Fruit fly (Drosophila melanogaster): ENCODE data around the gene CG13062.

Gene CG13062

dm6 chr3L:16285346-16285911 lies 28.7 kb upstream of the CG13062 start, which contains the start of gene CG13047:
TSS of gene CG13047 (minus strand) at chr3L:16285396.
- TF ChIP-seq Mnt (GFP tag; optimal IDR thresholded peaks at IDR 0.05), result no peak
- TF ChIP-seq pad (GFP tag; optimal IDR thresholded peaks at IDR 0.05), result no peak
- no peak for TF ChIP-seq CG11617 (GFP tag; optimal IDR thresholded peaks at IDR 0.05)
- no peak for TF ChIP-seq cnc (optimal IDR thresholded peaks at IDR 0.05)
- TF ChIP-seq CG14711 (tag; optimal IDR thresholded peaks at IDR 0.05), result no peak
- TF ChIP-seq CG1620 (GFP tag; optimal IDR thresholded peaks at IDR 0.05), result no peak
- no peak for TF ChIP-seq CG33017 (tag; optimal IDR thresholded peaks at IDR 0.05)
- no peak for TF ChIP-seq CG5204 (GFP tag; optimal IDR thresholded peaks at IDR 0.05)
- TF ChIP-seq CG12768 (GFP tag; optimal IDR thresholded peaks at IDR 0.05), result no peak
- TF ChIP-seq Clk (GFP tag; optimal IDR thresholded peaks at IDR 0.05), result no peak

- TF ChIP-seq Mnt (GFP tag; optimal IDR thresholded peaks at IDR 0.05), result no peak
- no peak for TF ChIP-seq Clk (GFP tag; optimal IDR thresholded peaks at IDR 0.05)
- TF ChIP-seq Crg-1 (GFP tag; optimal IDR thresholded peaks at IDR 0.05), result no peak
- TF ChIP-seq CG11617 (GFP tag; optimal IDR thresholded peaks at IDR 0.05), result no peak
- no peak for TF ChIP-seq toe (GFP tag; optimal IDR thresholded peaks at IDR 0.05)
- TF ChIP-seq pad (GFP tag; optimal IDR thresholded peaks at IDR 0.05), result no peak
- no peak for TF ChIP-seq cnc (optimal IDR thresholded peaks at IDR 0.05)
- no peak for TF ChIP-seq kay (GFP tag; ENCODE audit: borderline replicate concordance)
- TF ChIP-seq CG12768 (GFP tag; optimal IDR thresholded peaks at IDR 0.05), result no peak
- TF ChIP-seq bab1 (GFP tag; optimal IDR thresholded peaks at IDR 0.05), result no peak
- no peak for TF ChIP-seq CG1620 (GFP tag; optimal IDR thresholded peaks at IDR 0.05)
- TF ChIP-seq CG7045 (GFP tag; optimal IDR thresholded peaks at IDR 0.05), result no peak
- no peak for TF ChIP-seq Hr96 (GFP tag; optimal IDR thresholded peaks at IDR 0.05)
Measured at dm6 chr3L:16286258-16286657, 27.8 kb upstream of the CG13062 start.

DNA sequence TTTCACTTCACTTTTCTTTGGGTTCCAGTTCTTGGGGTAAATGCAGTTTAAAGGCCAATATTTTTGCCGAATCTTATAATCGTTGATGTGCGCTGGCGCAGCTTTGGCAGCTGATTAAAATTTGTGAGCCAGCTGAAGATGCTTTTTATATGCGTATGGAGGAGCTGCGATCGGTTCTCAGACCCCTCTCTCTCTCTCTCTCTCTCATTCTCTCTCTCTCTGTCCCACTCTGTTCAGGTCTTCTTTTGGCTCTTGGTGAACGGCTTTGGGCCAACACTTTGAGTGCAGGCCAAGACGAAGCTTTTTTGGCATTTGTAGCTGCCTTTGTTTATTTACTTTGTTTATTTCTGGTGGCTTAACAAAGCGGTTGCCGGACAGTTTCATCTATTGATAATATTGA lies 25.8 kb upstream of the CG13062 start, which contains the start of gene CG13046:
Gene CG13046 (minus strand): TSS at position 101 of the 400 bp plus-strand sequence.
- TF ChIP-seq CG1620 (GFP tag; optimal IDR thresholded peaks at IDR 0.05) (no peak), CG14711 (tag; optimal IDR thresholded peaks at IDR 0.05) (no peak), CG11617 (GFP tag; optimal IDR thresholded peaks at IDR 0.05) (no peak), Mnt (GFP tag; optimal IDR thresholded peaks at IDR 0.05) (no peak), CG7045 (GFP tag; optimal IDR thresholded peaks at IDR 0.05) (no peak), CG33017 (tag; optimal IDR thresholded peaks at IDR 0.05) (no peak), CG7101 (tag; optimal IDR thresholded peaks at IDR 0.05) (no peak), ovo (GFP tag; optimal IDR thresholded peaks at IDR 0.05) (no peak), bab1 (GFP tag; optimal IDR thresholded peaks at IDR 0.05) (no peak), tj (GFP tag; optimal IDR thresholded peaks at IDR 0.05) (no peak), cnc (optimal IDR thresholded peaks at IDR 0.05) (no peak), toe (GFP tag; optimal IDR thresholded peaks at IDR 0.05) (no peak), CG12768 (GFP tag; optimal IDR thresholded peaks at IDR 0.05) (no peak), CG5204 (GFP tag; optimal IDR thresholded peaks at IDR 0.05) (no peak), Hr96 (GFP tag; optimal IDR thresholded peaks at IDR 0.05) (no peak)

DNA sequence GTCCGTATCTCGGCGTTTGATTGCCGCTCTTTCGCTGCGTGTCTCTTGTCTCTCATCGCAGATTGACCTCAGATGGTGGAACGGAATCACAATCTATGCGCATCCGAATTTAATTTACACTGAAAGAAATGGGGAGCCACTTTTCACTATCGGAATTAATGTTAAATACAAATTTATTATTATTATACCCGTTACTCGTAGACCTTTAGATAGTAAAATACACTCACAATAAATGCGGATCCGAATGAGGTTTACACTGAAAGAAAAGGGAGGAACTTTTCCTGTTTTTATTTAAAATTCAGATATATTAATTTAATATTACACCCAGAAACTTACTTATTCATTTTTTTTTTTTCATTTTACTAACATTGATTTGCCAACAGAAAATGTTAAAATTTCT lies 25.0 kb upstream of the CG13062 start:
- TF ChIP-seq CG14711 (tag; optimal IDR thresholded peaks at IDR 0.05), result no peak
- no peak for TF ChIP-seq CG12768 (GFP tag; optimal IDR thresholded peaks at IDR 0.05)
- TF ChIP-seq CG1620 (GFP tag; optimal IDR thresholded peaks at IDR 0.05), result no peak
- no peak for TF ChIP-seq Crg-1 (GFP tag; optimal IDR thresholded peaks at IDR 0.05)
- no peak for TF ChIP-seq cic (GFP tag; optimal IDR thresholded peaks at IDR 0.05)
- TF ChIP-seq cnc (optimal IDR thresholded peaks at IDR 0.05), result no peak
- no peak for TF ChIP-seq Clk (GFP tag; optimal IDR thresholded peaks at IDR 0.05)
- no peak for TF ChIP-seq Hr96 (GFP tag; optimal IDR thresholded peaks at IDR 0.05)
- TF ChIP-seq pad (GFP tag; optimal IDR thresholded peaks at IDR 0.05), result no peak

DNA sequence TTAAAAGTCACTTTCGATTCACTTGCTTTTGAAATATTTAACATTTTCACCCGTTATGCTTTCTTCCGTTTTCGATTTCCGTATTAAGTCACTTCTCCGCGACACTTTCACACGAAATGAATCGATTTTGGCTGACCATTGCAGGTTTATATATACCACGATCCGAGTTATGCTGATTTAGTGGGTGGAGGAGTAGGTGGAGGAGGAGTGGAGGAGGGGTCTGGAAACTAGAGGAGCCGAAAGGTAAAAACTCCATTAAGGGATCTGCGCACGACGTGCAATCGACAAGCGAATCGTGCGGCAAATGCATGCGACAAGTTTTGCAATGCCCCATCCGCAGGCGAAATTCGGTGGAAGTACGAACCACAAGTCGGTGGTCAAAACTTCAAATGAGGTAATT lies 23.2 kb upstream of the CG13062 start, which contains the start of gene CG13045:
Gene CG13045 (minus strand): TSS at position 101 of the 400 bp plus-strand sequence.
- TF ChIP-seq ovo (GFP tag; optimal IDR thresholded peaks at IDR 0.05) (no peak), tj (GFP tag; optimal IDR thresholded peaks at IDR 0.05) (no peak), Crg-1 (GFP tag; optimal IDR thresholded peaks at IDR 0.05) (no peak), Mnt (GFP tag; optimal IDR thresholded peaks at IDR 0.05) (no peak), pad (GFP tag; optimal IDR thresholded peaks at IDR 0.05) (no peak), toe (GFP tag; optimal IDR thresholded peaks at IDR 0.05) (no peak), CG12768 (GFP tag; optimal IDR thresholded peaks at IDR 0.05) (no peak), cic (GFP tag; optimal IDR thresholded peaks at IDR 0.05) (no peak), CG11617 (GFP tag; optimal IDR thresholded peaks at IDR 0.05) (no peak), CG1620 (GFP tag; optimal IDR thresholded peaks at IDR 0.05) (no peak), bab1 (GFP tag; optimal IDR thresholded peaks at IDR 0.05) (no peak), Hr96 (GFP tag; optimal IDR thresholded peaks at IDR 0.05) (no peak), CG14711 (tag; optimal IDR thresholded peaks at IDR 0.05) (no peak), CG7101 (tag; optimal IDR thresholded peaks at IDR 0.05) (no peak), cnc (optimal IDR thresholded peaks at IDR 0.05) (no peak), CG5204 (GFP tag; optimal IDR thresholded peaks at IDR 0.05) (no peak), CG33017 (tag; optimal IDR thresholded peaks at IDR 0.05) (no peak), Clk (GFP tag; optimal IDR thresholded peaks at IDR 0.05) (no peak), kay (GFP tag; ENCODE audit: borderline replicate concordance) (no peak), CG7045 (GFP tag; optimal IDR thresholded peaks at IDR 0.05) (no peak)

dm6 chr3L:16291678-16292077 lies 22.4 kb upstream of the CG13062 start:
- no peak for TF ChIP-seq CG12768 (GFP tag; optimal IDR thresholded peaks at IDR 0.05)
- TF ChIP-seq CG14711 (tag; optimal IDR thresholded peaks at IDR 0.05), result no peak
- TF ChIP-seq tj (GFP tag; optimal IDR thresholded peaks at IDR 0.05), result no peak
- no peak for TF ChIP-seq toe (GFP tag; optimal IDR thresholded peaks at IDR 0.05)
- no peak for TF ChIP-seq Crg-1 (GFP tag; optimal IDR thresholded peaks at IDR 0.05)
- no peak for TF ChIP-seq CG5204 (GFP tag; optimal IDR thresholded peaks at IDR 0.05)
- TF ChIP-seq pad (GFP tag; optimal IDR thresholded peaks at IDR 0.05), result no peak
- no peak for TF ChIP-seq bab1 (GFP tag; optimal IDR thresholded peaks at IDR 0.05)
- TF ChIP-seq cnc (optimal IDR thresholded peaks at IDR 0.05), result no peak
- TF ChIP-seq Mnt (GFP tag; optimal IDR thresholded peaks at IDR 0.05), result no peak
- no peak for TF ChIP-seq CG7045 (GFP tag; optimal IDR thresholded peaks at IDR 0.05)
- no peak for TF ChIP-seq Clk (GFP tag; optimal IDR thresholded peaks at IDR 0.05)
- no peak for TF ChIP-seq Hr96 (GFP tag; optimal IDR thresholded peaks at IDR 0.05)
- no peak for TF ChIP-seq CG33017 (tag; optimal IDR thresholded peaks at IDR 0.05)
- no peak for TF ChIP-seq cic (GFP tag; optimal IDR thresholded peaks at IDR 0.05)
- TF ChIP-seq kay (GFP tag; ENCODE audit: borderline replicate concordance), result no peak
- TF ChIP-seq ovo (GFP tag; optimal IDR thresholded peaks at IDR 0.05), result no peak

Data from whole organism, adult.